Fruit fly (Drosophila melanogaster) whole organism: Measurements from ENCODE around the gene elgi.

Experiments used
- CG8478 ChIP-seq: fragments of >200 bp; optimal IDR thresholded peaks from 2 replicates; lab custom pipeline; 2018; ENCODE audit warnings: inconsistent platforms
- pan ChIP-seq: fragments of >200 bp; optimal IDR thresholded peaks from 2 replicates; lab custom pipeline; 2017

DNA sequence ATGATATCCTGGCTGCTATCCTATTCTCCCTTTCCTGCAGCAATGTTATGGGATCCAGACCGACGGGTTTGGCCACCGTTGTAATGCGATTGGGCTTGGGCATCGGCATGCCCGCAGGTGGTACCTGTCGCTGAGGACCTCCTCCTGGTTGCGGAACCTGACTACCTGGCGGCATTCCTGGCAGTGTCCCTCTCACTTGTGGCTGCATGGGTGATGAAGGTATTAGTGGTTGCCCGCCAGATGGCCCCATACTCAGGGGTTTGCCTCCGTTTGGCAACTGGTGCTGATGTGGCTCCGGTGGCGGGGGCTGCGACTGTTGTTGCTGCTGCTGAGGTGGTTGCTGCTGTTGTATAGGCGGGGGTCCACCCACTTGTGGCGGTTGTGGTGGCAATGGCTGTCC is 17.8 kb downstream of the elgi start:
- TF ChIP-seq pan, result no peak
- TF ChIP-seq CG8478, result no peak
